Fruit fly (Drosophila melanogaster) whole organism, wandering third instar larva: ENCODE measurements around the gene dgt2.
A peak's percentile ranks its signal among the peaks of the same experiment; 100 is the strongest.

Experiments
- Abd-B ChIP-seq: fragments of >200 bp; optimal IDR thresholded peaks from 2 replicates; lab custom pipeline; 2017; ENCODE audit warnings: missing biosample characterization, missing genetic modification characterization
- CG32264 ChIP-seq: fragments of 200-800 bp; sonication (Bioruptor generic); optimal IDR thresholded peaks from 2 replicates; lab custom pipeline; 2016; ENCODE audit warnings: missing biosample characterization, missing genetic modification characterization
- CG9705 ChIP-seq: fragments of 200-800 bp; sonication (Bioruptor generic); optimal IDR thresholded peaks from 2 replicates; lab custom pipeline; 2018; ENCODE audit warnings: missing biosample characterization, mild to moderate bottlenecking, missing genetic modification characterization
- CrebA ChIP-seq: fragments of 200-800 bp; sonication (Bioruptor generic); optimal IDR thresholded peaks from 2 replicates; lab custom pipeline; 2016; ENCODE audit warnings: missing biosample characterization, mild to moderate bottlenecking, missing genetic modification characterization, borderline replicate concordance
- Dfd ChIP-seq: fragments of >200 bp; optimal IDR thresholded peaks from 2 replicates; lab custom pipeline; 2017; ENCODE audit warnings: missing biosample characterization, missing genetic modification characterization
- Dif ChIP-seq: fragments of 200-275, 200-300 bp; sonication (Bioruptor generic); optimal IDR thresholded peaks from 2 replicates; lab custom pipeline; 2018; ENCODE audit warnings: missing biosample characterization, missing genetic modification characterization; ENCODE audit not compliant: partially characterized antibody
- GATAd ChIP-seq: sonication (Bioruptor generic); optimal IDR thresholded peaks from 2 replicates; lab custom pipeline; 2016; ENCODE audit warnings: missing biosample characterization, missing genetic modification characterization
- HLH106 ChIP-seq: fragments of 200-800 bp; optimal IDR thresholded peaks from 3 replicates; lab custom pipeline; 2019; ENCODE audit warnings: missing biosample characterization, mild to moderate bottlenecking, missing genetic modification characterization, moderate library complexity
- Hnf4 ChIP-seq: fragments of 200-800 bp; sonication (Bioruptor generic); optimal IDR thresholded peaks from 2 replicates; lab custom pipeline; 2016; ENCODE audit warnings: missing biosample characterization, mild to moderate bottlenecking, missing genetic modification characterization
- Hr78 ChIP-seq: fragments of >200 bp; optimal IDR thresholded peaks from 2 replicates; lab custom pipeline; 2017; ENCODE audit warnings: missing biosample characterization, missing genetic modification characterization
- Hr83 ChIP-seq: fragments of 200-300 bp; sonication (Bioruptor generic); optimal IDR thresholded peaks from 2 replicates; lab custom pipeline; 2016; ENCODE audit warnings: missing biosample characterization, mild to moderate bottlenecking, missing genetic modification characterization, moderate library complexity; ENCODE audit not compliant: poor library complexity, severe bottlenecking
- Jra ChIP-seq: sonication (Bioruptor generic); optimal IDR thresholded peaks from 2 replicates; lab custom pipeline; 2016; ENCODE audit warnings: missing biosample characterization, missing genetic modification characterization
- Mio ChIP-seq: sonication (Bioruptor generic); optimal IDR thresholded peaks from 2 replicates; lab custom pipeline; 2016; ENCODE audit warnings: missing biosample characterization, missing genetic modification characterization
- Myc ChIP-seq: fragments of >200 bp; optimal IDR thresholded peaks from 2 replicates; lab custom pipeline; 2017
- N ChIP-seq: fragments of >200 bp; optimal IDR thresholded peaks from 2 replicates; lab custom pipeline; 2018; ENCODE audit warnings: missing biosample characterization, missing external identifiers, missing genetic modification characterization
- OdsH ChIP-seq: fragments of 200-800 bp; sonication (Bioruptor generic); optimal IDR thresholded peaks from 2 replicates; lab custom pipeline; 2016; ENCODE audit warnings: missing biosample characterization, mild to moderate bottlenecking, missing genetic modification characterization
- Rel ChIP-seq, 2 experiments: fragments of 200-800 bp; sonication (Bioruptor generic) in 1 of 2; optimal IDR thresholded peaks; 2 replicates in 1 of 2; 3 replicates in 1 of 2; lab custom pipeline; 2016 to 2019; ENCODE audit warnings: mild to moderate bottlenecking in 2 of 2, missing biosample characterization in 2 of 2, missing genetic modification characterization in 2 of 2, moderate library complexity in 1 of 2
- Sp1 ChIP-seq: fragments of 200-800 bp; sonication (Bioruptor generic); optimal IDR thresholded peaks from 3 replicates; lab custom pipeline; 2019; ENCODE audit warnings: missing biosample characterization, mild to moderate bottlenecking, missing genetic modification characterization, moderate library complexity
- Vsx2 ChIP-seq: fragments of 200-300, 225-300 bp; sonication (Bioruptor generic); optimal IDR thresholded peaks from 2 replicates; lab custom pipeline; 2018; ENCODE audit warnings: missing biosample characterization, missing genetic modification characterization; ENCODE audit not compliant: partially characterized antibody
- br ChIP-seq: fragments of 200-800 bp; sonication (Bioruptor generic); optimal IDR thresholded peaks from 2 replicates; lab custom pipeline; 2016; ENCODE audit warnings: missing biosample characterization, missing genetic modification characterization
- brk ChIP-seq: fragments of 200-800 bp; sonication (Bioruptor generic); optimal IDR thresholded peaks from 2 replicates; lab custom pipeline; 2016; ENCODE audit warnings: missing biosample characterization, mild to moderate bottlenecking, missing genetic modification characterization
- dl ChIP-seq, 2 experiments: fragments of 175-275, 200-275 bp in 1 of 2; fragments of 200-275 bp in 1 of 2; sonication (Bioruptor generic); optimal IDR thresholded peaks; lab custom pipeline; 2018; ENCODE audit warnings: mild to moderate bottlenecking in 2 of 2, missing biosample characterization in 2 of 2, missing genetic modification characterization in 2 of 2, moderate library complexity in 2 of 2; ENCODE audit not compliant: partially characterized antibody in 2 of 2, insufficient read depth in 1 of 2
- dmrt93B ChIP-seq: fragments of 200-800 bp; sonication (Bioruptor generic); optimal IDR thresholded peaks from 2 replicates; lab custom pipeline; 2018; ENCODE audit warnings: missing biosample characterization, mild to moderate bottlenecking, missing genetic modification characterization
- dsf ChIP-seq: sonication (Bioruptor generic); optimal IDR thresholded peaks from 2 replicates; lab custom pipeline; 2016; ENCODE audit warnings: missing biosample characterization, missing genetic modification characterization, borderline replicate concordance
- ey ChIP-seq: fragments of 200-800 bp; sonication (Bioruptor generic); optimal IDR thresholded peaks from 2 replicates; lab custom pipeline; 2016; ENCODE audit warnings: missing biosample characterization, missing genetic modification characterization
- foxo ChIP-seq, 2 experiments: fragments of 200-800 bp; sonication (Bioruptor generic); optimal IDR thresholded peaks; 2 replicates in 1 of 2; 3 replicates in 1 of 2; lab custom pipeline; 2016 to 2017; ENCODE audit warnings: missing biosample characterization in 2 of 2, missing genetic modification characterization in 2 of 2
- fru ChIP-seq: fragments of 200-800 bp; sonication (Bioruptor generic); optimal IDR thresholded peaks from 3 replicates; lab custom pipeline; 2016; ENCODE audit warnings: missing biosample characterization, mild to moderate bottlenecking, missing genetic modification characterization
- h ChIP-seq: fragments of 200-800 bp; sonication (Bioruptor generic); optimal IDR thresholded peaks from 3 replicates; lab custom pipeline; 2016; ENCODE audit warnings: missing biosample characterization, mild to moderate bottlenecking, missing genetic modification characterization
- jim ChIP-seq: fragments of 175-275, 200-325 bp; sonication (Bioruptor generic); optimal IDR thresholded peaks from 2 replicates; lab custom pipeline; 2016; ENCODE audit warnings: missing biosample characterization, mild to moderate bottlenecking, missing genetic modification characterization
- lola ChIP-seq: fragments of >200 bp; optimal IDR thresholded peaks from 2 replicates; lab custom pipeline; 2017; ENCODE audit warnings: missing biosample characterization, missing genetic modification characterization
- pan ChIP-seq: fragments of >200 bp; optimal IDR thresholded peaks from 2 replicates; lab custom pipeline; 2017
- psq ChIP-seq: fragments of 200-800 bp; sonication (Bioruptor generic); optimal IDR thresholded peaks from 3 replicates; lab custom pipeline; 2017; ENCODE audit warnings: missing biosample characterization, mild to moderate bottlenecking, missing genetic modification characterization, moderate library complexity
- rgr ChIP-seq: fragments of 200-800 bp; sonication (Bioruptor generic); optimal IDR thresholded peaks from 3 replicates; lab custom pipeline; 2016; ENCODE audit warnings: missing biosample characterization, mild to moderate bottlenecking, missing genetic modification characterization
- sage ChIP-seq: fragments of 200-800 bp; sonication (Bioruptor generic); optimal IDR thresholded peaks from 2 replicates; lab custom pipeline; 2016; ENCODE audit warnings: missing biosample characterization, mild to moderate bottlenecking, missing genetic modification characterization
- sv ChIP-seq: fragments of 200-800 bp; sonication (Bioruptor generic); optimal IDR thresholded peaks from 3 replicates; lab custom pipeline; 2016; ENCODE audit warnings: missing biosample characterization, missing genetic modification characterization
- tai ChIP-seq: sonication (Bioruptor generic); optimal IDR thresholded peaks from 2 replicates; lab custom pipeline; 2016; ENCODE audit warnings: missing biosample characterization, missing genetic modification characterization
- usp ChIP-seq: fragments of >200 bp; optimal IDR thresholded peaks from 2 replicates; lab custom pipeline; 2017; ENCODE audit warnings: missing biosample characterization, missing genetic modification characterization
- woc ChIP-seq: sonication (Bioruptor generic); optimal IDR thresholded peaks from 2 replicates; lab custom pipeline; 2016; ENCODE audit warnings: missing biosample characterization, mild to moderate bottlenecking, missing genetic modification characterization

dgt2 gene

DNA sequence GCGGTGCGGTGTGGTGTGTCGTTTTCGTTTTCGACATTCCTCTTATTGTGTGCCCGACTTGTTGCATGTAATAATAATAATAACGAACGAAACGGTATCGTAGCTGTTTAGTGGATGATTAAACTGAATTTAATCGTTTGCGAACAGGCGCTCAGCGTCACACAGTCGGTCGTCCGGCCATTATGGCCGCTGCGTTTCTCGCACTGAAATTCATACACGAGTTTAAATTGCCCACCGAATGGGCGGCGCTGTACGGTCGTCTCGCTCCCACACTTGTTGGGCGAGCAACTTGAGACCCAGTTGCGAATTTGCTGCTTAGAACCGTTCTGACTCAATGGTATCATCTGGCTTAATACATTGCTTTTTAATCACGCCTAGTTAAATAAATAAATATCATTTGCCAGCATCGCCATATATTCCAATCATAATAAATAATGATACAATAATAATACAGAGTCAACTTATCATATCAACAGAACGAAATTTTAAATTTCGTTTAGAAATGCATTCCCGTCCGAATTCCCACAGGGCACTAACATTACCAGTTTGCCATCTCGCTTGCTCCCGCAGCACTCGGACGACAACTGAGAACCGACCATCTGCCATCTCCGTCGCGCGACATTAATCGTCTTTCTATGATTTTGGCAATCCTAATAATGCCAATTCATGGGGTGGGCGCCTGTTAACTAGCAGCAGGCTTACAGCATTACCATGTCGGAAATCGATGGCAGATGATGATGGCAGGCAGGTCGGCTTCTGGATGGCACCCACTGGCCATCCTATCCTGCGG, 21.3 kb downstream of the dgt2 start:
- TF ChIP-seq Hr78 (no peak), dsf (GFP tag; lab: Kevin White, UChicago) (peak; percentile 4), dmrt93B (GFP tag; lab: Kevin White, UChicago) (peak; percentile 91), Jra (GFP tag; lab: Kevin White, UChicago) (peak; percentile 77), h (GFP tag; lab: Kevin White, UChicago) (peak; percentile 92), Dfd (GFP tag; lab: Kevin White, UChicago) (no peak), Abd-B (GFP tag; lab: Kevin White, UChicago) (no peak), Dif (no peak), tai (no peak), jim (GFP tag; lab: Kevin White, UChicago) (no peak), GATAd (GFP tag; lab: Kevin White, UChicago) (no peak), Rel (GFP tag; optimal IDR thresholded peaks at IDR 0.05; lab: Kevin White, UChicago) (no peak), Rel (tag; optimal IDR thresholded peaks at IDR 0.05; lab: Kevin White, UChicago) (peak; percentile 69), CrebA (no peak), lola (GFP tag; lab: Kevin White, UChicago) (no peak), OdsH (peak; percentile 91), fru (GFP tag; lab: Kevin White, UChicago) (peak; percentile 91), sage (peak; percentile 84), Sp1 (GFP tag; lab: Kevin White, UChicago) (peak; percentile 96), foxo (GFP tag; optimal IDR thresholded peaks at IDR 0.05; lab: Kevin White, UChicago) (peak in 1 of 2 experiments; percentile 92), Myc (lab: Kevin White, UChicago) (no peak), N (GFP tag; lab: Kevin White, UChicago) (no peak), pan (lab: Kevin White, UChicago) (no peak), HLH106 (tag; lab: Kevin White, UChicago) (peak; percentile 97), br (GFP tag; lab: Kevin White, UChicago) (peak; percentile 92), Hnf4 (GFP tag; lab: Kevin White, UChicago) (peak; percentile 75), Mio (peak; percentile 32), brk (GFP tag; lab: Kevin White, UChicago) (no peak), woc (GFP tag; lab: Kevin White, UChicago) (peak; percentile 91), psq (GFP tag; lab: Kevin White, UChicago) (peak; percentile 76), rgr (GFP tag; lab: Kevin White, UChicago) (peak; percentile 86), ey (GFP tag; lab: Kevin White, UChicago) (peak; percentile 92), Hr83 (peak; percentile 2), CG9705 (GFP tag; lab: Kevin White, UChicago) (peak; percentile 95), CG32264 (GFP tag; lab: Kevin White, UChicago) (peak; percentile 56), sv (peak; percentile 84), dl (GFP tag; optimal IDR thresholded peaks at IDR 0.05; lab: Kevin White, UChicago; ENCODE audit: insufficient read depth in 1 of 2, partially characterized antibody in 2 of 2) (peak; percentile 46 to 78), usp (GFP tag; lab: Kevin White, UChicago) (no peak)

dm6 chr2L:12011682-12012655, 22.2 kb downstream of the dgt2 start:
- TF ChIP-seq pan (lab: Kevin White, UChicago) (no peak), CG9705 (GFP tag; lab: Kevin White, UChicago) (peak; percentile 57), CG32264 (GFP tag; lab: Kevin White, UChicago) (peak; percentile 60), CrebA (no peak), Rel (GFP tag; optimal IDR thresholded peaks at IDR 0.05; lab: Kevin White, UChicago) (no peak), Rel (tag; optimal IDR thresholded peaks at IDR 0.05; lab: Kevin White, UChicago) (peak; percentile 94), Dif (no peak), jim (GFP tag; lab: Kevin White, UChicago) (no peak), brk (GFP tag; lab: Kevin White, UChicago) (no peak), Hnf4 (GFP tag; lab: Kevin White, UChicago) (peak; percentile 73), OdsH (peak; percentile 74), HLH106 (tag; lab: Kevin White, UChicago) (peak; percentile 82), lola (GFP tag; lab: Kevin White, UChicago) (no peak), sv (peak; percentile 59), rgr (GFP tag; lab: Kevin White, UChicago) (peak; percentile 66), psq (GFP tag; lab: Kevin White, UChicago) (peak; percentile 65), foxo (GFP tag; optimal IDR thresholded peaks at IDR 0.05; lab: Kevin White, UChicago) (peak; percentile 66 to 88), Jra (GFP tag; lab: Kevin White, UChicago) (peak; percentile 61), Sp1 (GFP tag; lab: Kevin White, UChicago) (peak; percentile 68), N (GFP tag; lab: Kevin White, UChicago) (no peak), br (GFP tag; lab: Kevin White, UChicago) (peak; percentile 87), h (GFP tag; lab: Kevin White, UChicago) (peak; percentile 96), Mio (no peak), fru (GFP tag; lab: Kevin White, UChicago) (peak; percentile 91), sage (no peak), Myc (lab: Kevin White, UChicago) (no peak), dl (GFP tag; optimal IDR thresholded peaks at IDR 0.05; lab: Kevin White, UChicago; ENCODE audit: insufficient read depth in 1 of 2, partially characterized antibody in 2 of 2) (peak; percentile 69 to 78), dmrt93B (GFP tag; lab: Kevin White, UChicago) (peak; percentile 51), ey (GFP tag; lab: Kevin White, UChicago) (peak; percentile 76), Vsx2 (GFP tag; lab: Kevin White, UChicago) (no peak), Dfd (GFP tag; lab: Kevin White, UChicago) (no peak), Hr83 (peak; percentile 98), tai (no peak), Abd-B (GFP tag; lab: Kevin White, UChicago) (no peak)
